Worm (Caenorhabditis elegans): ENCODE results near the gene W07A12.8.

W07A12.8 gene

DNA sequence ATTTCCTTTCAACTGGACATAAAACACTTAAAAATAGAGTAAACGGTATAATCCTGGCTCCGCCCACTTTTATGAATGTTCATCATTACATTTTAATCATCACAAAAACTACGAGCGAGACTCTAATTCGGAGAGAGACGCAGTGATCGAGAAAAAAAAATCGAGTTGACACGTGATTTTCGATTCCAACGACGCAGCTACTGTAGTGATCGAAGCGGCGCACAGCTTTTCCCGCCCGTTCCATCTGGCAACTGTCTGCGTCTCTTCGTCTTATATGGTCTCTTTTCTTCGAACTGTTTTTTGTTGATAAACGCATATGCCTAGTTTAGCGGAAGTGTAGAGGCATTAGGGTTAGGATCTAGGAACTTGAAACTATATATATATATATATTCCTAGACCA is 51.9 kb downstream of the W07A12.8 start (continued):
- TF ChIP-seq ztf-11 (tag; optimal IDR thresholded peaks at IDR 0.05) (no peak), mab-5 (tag; optimal IDR thresholded peaks at IDR 0.05) (no peak)
